Fruit fly (Drosophila melanogaster): Measurements from ENCODE around the gene mat.

Gene mat

DNA sequence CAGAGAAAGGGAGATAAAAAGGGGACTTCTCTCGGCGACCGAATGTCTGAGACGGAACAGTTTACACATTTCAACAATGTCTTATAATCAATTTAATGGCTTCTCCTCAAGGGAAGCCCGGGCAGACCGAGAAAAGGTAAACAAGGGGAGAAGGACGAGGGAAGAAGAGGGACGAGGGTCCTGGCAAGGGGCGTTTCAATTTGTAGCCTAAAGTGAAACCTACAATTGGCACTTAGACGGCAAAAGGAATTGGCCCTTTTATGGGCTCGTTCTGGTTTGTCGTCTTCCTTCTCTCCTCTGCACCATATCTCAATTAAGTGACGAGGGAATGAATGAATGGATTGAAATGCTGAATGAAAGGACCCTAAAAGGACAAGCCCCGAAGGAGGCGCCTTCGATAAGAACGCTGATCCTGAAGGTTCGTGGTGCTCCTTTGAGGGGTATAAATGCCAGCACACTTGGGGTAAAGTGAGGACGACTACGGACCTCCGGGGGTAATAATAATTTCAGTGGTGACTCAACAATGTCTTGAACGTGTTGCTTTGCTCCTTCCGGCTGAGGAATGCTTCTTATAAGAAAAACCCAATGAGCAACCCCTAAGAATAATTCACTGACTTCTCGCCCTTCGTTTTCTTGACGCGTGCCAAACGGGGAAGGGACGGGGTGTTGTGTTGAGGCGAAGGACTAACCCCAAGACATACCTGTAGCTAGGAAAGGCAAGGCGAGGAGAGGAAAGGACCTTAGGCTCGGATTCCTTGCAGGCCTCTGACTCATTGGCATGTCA, 2.0 kb upstream of the mat start:
- TF ChIP-seq Sin3A (optimal IDR thresholded peaks at IDR 0.05) (no peak), Myc (optimal IDR thresholded peaks at IDR 0.05) (no peak), h (optimal IDR thresholded peaks at IDR 0.05) (no peak), ttk (optimal IDR thresholded peaks at IDR 0.05) (no peak), psq (optimal IDR thresholded peaks at IDR 0.05) (no peak), insv (optimal IDR thresholded peaks at IDR 0.05) (no peak)

- TF ChIP-seq h (optimal IDR thresholded peaks at IDR 0.05) (no peak), Myc (optimal IDR thresholded peaks at IDR 0.05) (no peak), psq (optimal IDR thresholded peaks at IDR 0.05) (no peak), insv (optimal IDR thresholded peaks at IDR 0.05) (no peak)
These were observed 1.3 kb upstream of the mat start for dm6 chr3L:901442-901841.

- no peak for TF ChIP-seq psq (optimal IDR thresholded peaks at IDR 0.05)
- no peak for TF ChIP-seq Sin3A (optimal IDR thresholded peaks at IDR 0.05)
- TF ChIP-seq insv (optimal IDR thresholded peaks at IDR 0.05): no peak
- TF ChIP-seq h (optimal IDR thresholded peaks at IDR 0.05): no peak
- no peak for TF ChIP-seq ttk (optimal IDR thresholded peaks at IDR 0.05)
- no peak for TF ChIP-seq Myc (optimal IDR thresholded peaks at IDR 0.05)
These were observed 1.2 kb downstream of the mat start for dm6 chr3L:903900-904299.

dm6 chr3L:904364-904763, 1.7 kb downstream of the mat start:
- TF ChIP-seq ttk (optimal IDR thresholded peaks at IDR 0.05) (no peak), insv (optimal IDR thresholded peaks at IDR 0.05) (no peak), psq (optimal IDR thresholded peaks at IDR 0.05) (no peak), Sin3A (optimal IDR thresholded peaks at IDR 0.05) (no peak), h (optimal IDR thresholded peaks at IDR 0.05) (no peak), Myc (optimal IDR thresholded peaks at IDR 0.05) (no peak)

DNA sequence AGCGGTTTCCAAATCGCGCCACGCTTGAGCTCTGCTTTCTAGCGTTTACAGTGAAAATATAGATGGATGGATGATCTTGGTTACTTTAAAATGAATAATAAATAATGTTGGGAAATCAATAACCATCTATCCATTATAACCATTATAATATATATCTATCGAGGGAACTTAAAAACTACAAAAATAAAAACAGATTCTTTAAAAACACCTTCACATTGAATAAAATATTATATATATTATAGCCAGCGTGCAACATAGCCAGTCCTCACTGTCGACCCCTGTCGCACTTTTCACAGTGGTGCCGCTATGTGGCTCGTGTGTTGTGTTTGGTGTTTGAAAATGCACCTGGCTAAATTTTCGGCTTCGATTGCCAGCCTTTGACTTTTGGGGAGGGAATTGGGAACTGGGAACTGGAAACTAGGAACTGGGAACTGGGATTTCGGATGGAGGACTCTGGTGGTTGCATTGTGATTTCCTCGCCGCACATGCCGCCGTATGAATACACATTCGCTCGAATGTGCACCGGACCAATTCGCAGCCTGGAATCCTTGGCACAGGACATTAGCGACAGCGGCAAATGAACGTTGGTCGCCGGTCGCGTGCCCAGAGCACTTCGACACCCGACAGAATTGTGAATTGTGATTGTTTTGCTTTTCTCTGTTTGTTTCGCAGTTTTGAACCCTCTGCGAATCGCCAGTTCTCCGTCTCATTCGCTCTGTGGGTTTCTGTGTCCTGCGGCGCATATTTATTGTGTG, 2.5 kb downstream of the mat start:
- no peak for TF ChIP-seq ttk (optimal IDR thresholded peaks at IDR 0.05)
- TF ChIP-seq psq (optimal IDR thresholded peaks at IDR 0.05): no peak
- no peak for TF ChIP-seq Sin3A (optimal IDR thresholded peaks at IDR 0.05)
- TF ChIP-seq Myc (optimal IDR thresholded peaks at IDR 0.05): no peak
- TF ChIP-seq insv (optimal IDR thresholded peaks at IDR 0.05): no peak

dm6 chr3L:907673-908323, 5.1 kb downstream of the mat start:
- TF ChIP-seq ttk (optimal IDR thresholded peaks at IDR 0.05) (no peak), insv (optimal IDR thresholded peaks at IDR 0.05) (no peak)

- TF ChIP-seq h (optimal IDR thresholded peaks at IDR 0.05) (no peak), ttk (optimal IDR thresholded peaks at IDR 0.05) (no peak), Sin3A (optimal IDR thresholded peaks at IDR 0.05) (no peak), insv (optimal IDR thresholded peaks at IDR 0.05) (no peak), psq (optimal IDR thresholded peaks at IDR 0.05) (no peak), Myc (optimal IDR thresholded peaks at IDR 0.05) (no peak)
These were observed 5.9 kb downstream of the mat start, which contains the start of gene nerfin-1 for dm6 chr3L:908508-909162. Gene nerfin-1, plus strand, starts transcription at chr3L:909112.

DNA sequence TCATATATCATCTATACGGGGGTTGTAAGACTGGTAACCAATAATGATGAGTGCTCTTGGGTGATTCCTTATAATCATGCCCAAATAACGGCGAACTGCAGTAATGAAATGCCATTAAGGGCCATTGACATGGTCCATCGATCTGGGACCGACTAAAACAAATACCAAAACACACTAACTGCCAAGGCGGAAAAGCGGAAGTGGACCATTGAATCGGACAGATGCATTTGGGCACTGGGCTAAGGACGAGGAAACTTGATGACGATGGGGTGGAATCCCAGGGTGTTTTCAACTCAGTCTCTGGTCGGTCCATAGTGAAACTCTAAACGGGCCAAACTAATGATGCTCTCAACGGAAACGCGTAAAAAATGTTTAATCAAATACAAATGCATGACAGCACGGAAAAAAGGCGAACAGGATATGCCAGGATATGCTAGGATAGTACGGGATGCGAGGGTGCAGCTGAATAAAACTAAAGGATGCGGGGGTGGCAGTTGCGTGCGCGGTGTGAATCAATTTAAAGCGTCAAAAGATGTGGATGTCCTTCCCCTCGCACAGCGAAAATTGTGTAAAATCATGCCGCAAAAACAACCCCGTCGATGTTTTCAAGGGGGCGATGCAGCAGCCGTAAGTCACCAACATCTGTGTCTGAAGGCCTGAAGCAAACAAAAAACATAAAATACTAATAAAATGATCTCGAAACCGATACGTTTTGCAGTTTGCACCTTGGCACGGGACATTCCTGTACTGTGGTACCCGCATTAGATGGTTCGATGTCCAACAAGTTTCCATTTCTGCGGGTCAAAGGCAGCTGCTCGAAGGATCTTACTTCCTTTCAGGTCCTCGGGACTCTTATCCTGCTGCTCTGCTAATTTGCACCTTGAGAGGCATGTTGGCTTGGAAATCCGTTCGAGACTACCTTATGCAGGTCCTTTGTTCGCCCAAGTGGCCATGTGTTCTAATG, 10.0 kb downstream of the mat start:
- TF ChIP-seq Sin3A (optimal IDR thresholded peaks at IDR 0.05): no peak
- TF ChIP-seq Myc (optimal IDR thresholded peaks at IDR 0.05): no peak
- TF ChIP-seq psq (optimal IDR thresholded peaks at IDR 0.05): no peak
- TF ChIP-seq h (optimal IDR thresholded peaks at IDR 0.05): no peak
- no peak for TF ChIP-seq ttk (optimal IDR thresholded peaks at IDR 0.05)
- TF ChIP-seq insv (optimal IDR thresholded peaks at IDR 0.05): no peak

DNA sequence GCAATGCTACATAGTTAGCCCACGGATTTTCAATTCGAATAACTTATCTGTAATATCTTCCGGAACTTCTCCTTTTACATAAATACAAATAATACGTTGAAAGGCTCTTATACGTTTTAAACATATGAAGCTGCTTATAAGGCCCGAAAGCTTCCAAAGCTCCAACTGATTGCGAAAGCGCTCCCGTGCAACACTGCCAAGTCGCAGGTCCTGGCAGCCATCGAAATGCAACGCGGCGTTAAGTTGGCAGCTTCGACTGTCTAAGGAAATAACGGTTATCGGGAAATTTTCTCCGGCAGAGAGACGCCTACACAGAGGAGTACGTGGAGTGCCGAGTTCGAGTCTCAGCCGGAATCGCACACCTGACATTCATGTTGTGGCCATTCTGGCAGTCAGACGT, 11.0 kb downstream of the mat start, which contains the start of gene Glut1:
Glut1 (plus strand) TSS at position 393 of the 400 bp plus-strand sequence.
- no peak for TF ChIP-seq Sin3A (optimal IDR thresholded peaks at IDR 0.05)
- TF ChIP-seq insv (optimal IDR thresholded peaks at IDR 0.05): no peak
- no peak for TF ChIP-seq ttk (optimal IDR thresholded peaks at IDR 0.05)
- TF ChIP-seq psq (optimal IDR thresholded peaks at IDR 0.05): no peak
- TF ChIP-seq Myc (optimal IDR thresholded peaks at IDR 0.05): no peak
- no peak for TF ChIP-seq h (optimal IDR thresholded peaks at IDR 0.05)

- TF ChIP-seq ttk (optimal IDR thresholded peaks at IDR 0.05) (no peak), h (optimal IDR thresholded peaks at IDR 0.05) (no peak), Sin3A (optimal IDR thresholded peaks at IDR 0.05) (no peak), psq (optimal IDR thresholded peaks at IDR 0.05) (no peak), insv (optimal IDR thresholded peaks at IDR 0.05) (no peak), Myc (optimal IDR thresholded peaks at IDR 0.05) (no peak)
These were observed 12.2 kb downstream of the mat start for dm6 chr3L:914852-915251.

DNA sequence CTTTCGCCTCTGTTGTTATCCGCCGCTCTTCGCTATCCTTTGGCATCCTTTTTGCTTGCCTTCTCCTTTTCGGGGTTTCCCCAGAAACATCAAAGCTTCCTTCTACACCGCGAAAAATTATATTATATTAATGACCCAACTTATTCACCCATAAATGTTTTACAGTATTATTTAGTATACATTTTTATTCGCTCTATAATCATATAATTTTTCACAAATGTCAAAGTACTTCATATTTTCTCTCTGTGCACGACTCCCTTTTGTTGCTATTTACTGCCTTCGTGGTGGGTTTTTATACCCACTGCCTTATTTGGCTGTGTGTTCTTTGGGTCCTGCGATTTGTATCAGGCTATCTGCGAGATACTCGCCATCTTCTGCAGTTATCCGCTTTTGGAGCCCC, 14.5 kb downstream of the mat start:
- TF ChIP-seq psq (optimal IDR thresholded peaks at IDR 0.05) (no peak), h (optimal IDR thresholded peaks at IDR 0.05) (no peak), Myc (optimal IDR thresholded peaks at IDR 0.05) (no peak), insv (optimal IDR thresholded peaks at IDR 0.05) (no peak), Sin3A (optimal IDR thresholded peaks at IDR 0.05) (no peak), ttk (optimal IDR thresholded peaks at IDR 0.05) (no peak)

Data from Kc167 (cell line).